Worm (Caenorhabditis elegans) whole organism, L4/young adult: ENCODE measurements around the gene acr-5.

ENCODE experiments used
- W03F9.2 ChIP-seq: fragments of 150-350 bp; optimal IDR thresholded peaks from 2 replicates; lab custom pipeline; 2014; ENCODE audit warnings: missing biosample characterization, missing genetic modification characterization
- dao-5 ChIP-seq: sonication (generic microtip); optimal IDR thresholded peaks from 2 replicates; lab custom pipeline; 2016; ENCODE audit warnings: missing genotype, missing genetic modification characterization, moderate library complexity, missing compliant biosample characterization
- him-1 ChIP-seq: sonication (generic microtip); optimal IDR thresholded peaks from 2 replicates; lab custom pipeline; 2016; ENCODE audit warnings: missing genotype, missing genetic modification reagents, missing genetic modification characterization, missing compliant biosample characterization

ce11 chrIII:6478256-6479004 is 36.1 kb downstream of the acr-5 start, which contains the start of gene zip-8:
- no peak for TF ChIP-seq dao-5
- TF ChIP-seq him-1 (tag; lab: Kevin White, UChicago) = no peak
- TF ChIP-seq W03F9.2 (tag; lab: Kevin White, UChicago) = no peak
